Fruit fly (Drosophila melanogaster) whole organism, wandering third instar larva: ENCODE measurements around the gene obe.

Experiments used
- Abd-B ChIP-seq: fragments of >200 bp; optimal IDR thresholded peaks from 2 replicates; lab custom pipeline; 2017; ENCODE audit warnings: missing biosample characterization, missing genetic modification characterization
- CG32264 ChIP-seq: fragments of 200-800 bp; sonication (Bioruptor generic); optimal IDR thresholded peaks from 2 replicates; lab custom pipeline; 2016; ENCODE audit warnings: missing biosample characterization, missing genetic modification characterization
- CG9705 ChIP-seq: fragments of 200-800 bp; sonication (Bioruptor generic); optimal IDR thresholded peaks from 2 replicates; lab custom pipeline; 2018; ENCODE audit warnings: missing biosample characterization, mild to moderate bottlenecking, missing genetic modification characterization
- CrebA ChIP-seq: fragments of 200-800 bp; sonication (Bioruptor generic); optimal IDR thresholded peaks from 2 replicates; lab custom pipeline; 2016; ENCODE audit warnings: missing biosample characterization, mild to moderate bottlenecking, missing genetic modification characterization, borderline replicate concordance
- Dfd ChIP-seq: fragments of >200 bp; optimal IDR thresholded peaks from 2 replicates; lab custom pipeline; 2017; ENCODE audit warnings: missing biosample characterization, missing genetic modification characterization
- Dif ChIP-seq: fragments of 200-275, 200-300 bp; sonication (Bioruptor generic); optimal IDR thresholded peaks from 2 replicates; lab custom pipeline; 2018; ENCODE audit warnings: missing biosample characterization, missing genetic modification characterization; ENCODE audit not compliant: partially characterized antibody
- GATAd ChIP-seq: sonication (Bioruptor generic); optimal IDR thresholded peaks from 2 replicates; lab custom pipeline; 2016; ENCODE audit warnings: missing biosample characterization, missing genetic modification characterization
- Hr78 ChIP-seq: fragments of >200 bp; optimal IDR thresholded peaks from 2 replicates; lab custom pipeline; 2017; ENCODE audit warnings: missing biosample characterization, missing genetic modification characterization
- Hr83 ChIP-seq: fragments of 200-300 bp; sonication (Bioruptor generic); optimal IDR thresholded peaks from 2 replicates; lab custom pipeline; 2016; ENCODE audit warnings: missing biosample characterization, mild to moderate bottlenecking, missing genetic modification characterization, moderate library complexity; ENCODE audit not compliant: poor library complexity, severe bottlenecking
- Jra ChIP-seq: sonication (Bioruptor generic); optimal IDR thresholded peaks from 2 replicates; lab custom pipeline; 2016; ENCODE audit warnings: missing biosample characterization, missing genetic modification characterization
- Mio ChIP-seq: sonication (Bioruptor generic); optimal IDR thresholded peaks from 2 replicates; lab custom pipeline; 2016; ENCODE audit warnings: missing biosample characterization, missing genetic modification characterization
- Myc ChIP-seq: fragments of >200 bp; optimal IDR thresholded peaks from 2 replicates; lab custom pipeline; 2017
- N ChIP-seq: fragments of >200 bp; optimal IDR thresholded peaks from 2 replicates; lab custom pipeline; 2018; ENCODE audit warnings: missing biosample characterization, missing external identifiers, missing genetic modification characterization
- OdsH ChIP-seq: fragments of 200-800 bp; sonication (Bioruptor generic); optimal IDR thresholded peaks from 2 replicates; lab custom pipeline; 2016; ENCODE audit warnings: missing biosample characterization, mild to moderate bottlenecking, missing genetic modification characterization
- Rel ChIP-seq, 2 experiments: fragments of 200-800 bp; sonication (Bioruptor generic) in 1 of 2; optimal IDR thresholded peaks; 2 replicates in 1 of 2; 3 replicates in 1 of 2; lab custom pipeline; 2016 to 2019; ENCODE audit warnings: mild to moderate bottlenecking in 2 of 2, missing biosample characterization in 2 of 2, missing genetic modification characterization in 2 of 2, moderate library complexity in 1 of 2
- Sp1 ChIP-seq: fragments of 200-800 bp; sonication (Bioruptor generic); optimal IDR thresholded peaks from 3 replicates; lab custom pipeline; 2019; ENCODE audit warnings: missing biosample characterization, mild to moderate bottlenecking, missing genetic modification characterization, moderate library complexity
- Vsx2 ChIP-seq: fragments of 200-300, 225-300 bp; sonication (Bioruptor generic); optimal IDR thresholded peaks from 2 replicates; lab custom pipeline; 2018; ENCODE audit warnings: missing biosample characterization, missing genetic modification characterization; ENCODE audit not compliant: partially characterized antibody
- br ChIP-seq: fragments of 200-800 bp; sonication (Bioruptor generic); optimal IDR thresholded peaks from 2 replicates; lab custom pipeline; 2016; ENCODE audit warnings: missing biosample characterization, missing genetic modification characterization
- dl ChIP-seq, 2 experiments: fragments of 175-275, 200-275 bp in 1 of 2; fragments of 200-275 bp in 1 of 2; sonication (Bioruptor generic); optimal IDR thresholded peaks; lab custom pipeline; 2018; ENCODE audit warnings: mild to moderate bottlenecking in 2 of 2, missing biosample characterization in 2 of 2, missing genetic modification characterization in 2 of 2, moderate library complexity in 2 of 2; ENCODE audit not compliant: partially characterized antibody in 2 of 2, insufficient read depth in 1 of 2
- dsf ChIP-seq: sonication (Bioruptor generic); optimal IDR thresholded peaks from 2 replicates; lab custom pipeline; 2016; ENCODE audit warnings: missing biosample characterization, missing genetic modification characterization, borderline replicate concordance
- ey ChIP-seq: fragments of 200-800 bp; sonication (Bioruptor generic); optimal IDR thresholded peaks from 2 replicates; lab custom pipeline; 2016; ENCODE audit warnings: missing biosample characterization, missing genetic modification characterization
- foxo ChIP-seq, 2 experiments: fragments of 200-800 bp; sonication (Bioruptor generic); optimal IDR thresholded peaks; 2 replicates in 1 of 2; 3 replicates in 1 of 2; lab custom pipeline; 2016 to 2017; ENCODE audit warnings: missing biosample characterization in 2 of 2, missing genetic modification characterization in 2 of 2
- fru ChIP-seq: fragments of 200-800 bp; sonication (Bioruptor generic); optimal IDR thresholded peaks from 3 replicates; lab custom pipeline; 2016; ENCODE audit warnings: missing biosample characterization, mild to moderate bottlenecking, missing genetic modification characterization
- h ChIP-seq: fragments of 200-800 bp; sonication (Bioruptor generic); optimal IDR thresholded peaks from 3 replicates; lab custom pipeline; 2016; ENCODE audit warnings: missing biosample characterization, mild to moderate bottlenecking, missing genetic modification characterization
- jim ChIP-seq: fragments of 175-275, 200-325 bp; sonication (Bioruptor generic); optimal IDR thresholded peaks from 2 replicates; lab custom pipeline; 2016; ENCODE audit warnings: missing biosample characterization, mild to moderate bottlenecking, missing genetic modification characterization
- lola ChIP-seq: fragments of >200 bp; optimal IDR thresholded peaks from 2 replicates; lab custom pipeline; 2017; ENCODE audit warnings: missing biosample characterization, missing genetic modification characterization
- psq ChIP-seq: fragments of 200-800 bp; sonication (Bioruptor generic); optimal IDR thresholded peaks from 3 replicates; lab custom pipeline; 2017; ENCODE audit warnings: missing biosample characterization, mild to moderate bottlenecking, missing genetic modification characterization, moderate library complexity
- sage ChIP-seq: fragments of 200-800 bp; sonication (Bioruptor generic); optimal IDR thresholded peaks from 2 replicates; lab custom pipeline; 2016; ENCODE audit warnings: missing biosample characterization, mild to moderate bottlenecking, missing genetic modification characterization
- sv ChIP-seq: fragments of 200-800 bp; sonication (Bioruptor generic); optimal IDR thresholded peaks from 3 replicates; lab custom pipeline; 2016; ENCODE audit warnings: missing biosample characterization, missing genetic modification characterization
- usp ChIP-seq: fragments of >200 bp; optimal IDR thresholded peaks from 2 replicates; lab custom pipeline; 2017; ENCODE audit warnings: missing biosample characterization, missing genetic modification characterization

The obe gene

dm6 chr3R:15439669-15440068, 46.2 kb upstream of the obe start, which contains the start of gene Act88F:
Act88F (plus strand) TSS chr3R:15439969.
- no peak for TF ChIP-seq CG32264 (GFP tag; lab: Kevin White, UChicago)
- TF ChIP-seq lola (GFP tag; lab: Kevin White, UChicago) = no peak
- no peak for TF ChIP-seq ey (GFP tag; lab: Kevin White, UChicago)
- no peak for TF ChIP-seq Sp1 (GFP tag; lab: Kevin White, UChicago)
- TF ChIP-seq Vsx2 (GFP tag; lab: Kevin White, UChicago) = no peak
- no peak for TF ChIP-seq fru (GFP tag; lab: Kevin White, UChicago)
- TF ChIP-seq Dfd (GFP tag; lab: Kevin White, UChicago) = no peak
- no peak for TF ChIP-seq Myc (lab: Kevin White, UChicago)
- no peak for TF ChIP-seq psq (GFP tag; lab: Kevin White, UChicago)
- TF ChIP-seq usp (GFP tag; lab: Kevin White, UChicago) = no peak
- no peak for TF ChIP-seq Hr78 (GFP tag; lab: Kevin White, UChicago)

- TF ChIP-seq sage (GFP tag; lab: Kevin White, UChicago) (no peak), Rel (GFP tag; optimal IDR thresholded peaks at IDR 0.05; lab: Kevin White, UChicago) (no peak), Rel (tag; optimal IDR thresholded peaks at IDR 0.05; lab: Kevin White, UChicago) (peak; percentile 53)
These were observed 39.7 kb upstream of the obe start for dm6 chr3R:15446149-15446548.

dm6 chr3R:15447791-15448190, 38.1 kb upstream of the obe start:
- TF ChIP-seq CrebA (GFP tag; lab: Kevin White, UChicago) (no peak), Jra (GFP tag; lab: Kevin White, UChicago) (no peak), Mio (GFP tag; lab: Kevin White, UChicago) (no peak), Vsx2 (GFP tag; lab: Kevin White, UChicago) (no peak), h (GFP tag; lab: Kevin White, UChicago) (no peak), dl (GFP tag; optimal IDR thresholded peaks at IDR 0.05; lab: Kevin White, UChicago; ENCODE audit: insufficient read depth in 1 of 2, partially characterized antibody in 2 of 2) (no peak), OdsH (GFP tag; lab: Kevin White, UChicago) (no peak), Abd-B (no peak), GATAd (GFP tag; lab: Kevin White, UChicago) (no peak), Dfd (GFP tag; lab: Kevin White, UChicago) (no peak), Hr83 (GFP tag; lab: Kevin White, UChicago) (no peak), br (GFP tag; lab: Kevin White, UChicago) (no peak), sv (GFP tag; lab: Kevin White, UChicago) (no peak)

- TF ChIP-seq Vsx2 (GFP tag; lab: Kevin White, UChicago) = peak; percentile 65
- no peak for TF ChIP-seq sv (GFP tag; lab: Kevin White, UChicago)
- TF ChIP-seq Dif (GFP tag; lab: Kevin White, UChicago) = peak; percentile 8
- TF ChIP-seq, all 38 proteins: peak for 2
These were observed 37.2 kb upstream of the obe start for dm6 chr3R:15448657-15449056.

dm6 chr3R:15451344-15452107, 34.3 kb upstream of the obe start:
- TF ChIP-seq sv (GFP tag; lab: Kevin White, UChicago) (no peak), GATAd (GFP tag; lab: Kevin White, UChicago) (no peak), jim (GFP tag; lab: Kevin White, UChicago) (no peak), Hr78 (GFP tag; lab: Kevin White, UChicago) (no peak), Myc (lab: Kevin White, UChicago) (no peak), N (no peak), dsf (GFP tag; lab: Kevin White, UChicago) (no peak), CG9705 (GFP tag; lab: Kevin White, UChicago) (no peak), foxo (GFP tag; optimal IDR thresholded peaks at IDR 0.05; lab: Kevin White, UChicago) (no peak), Dif (GFP tag; lab: Kevin White, UChicago) (no peak), Rel (GFP tag; optimal IDR thresholded peaks at IDR 0.05; lab: Kevin White, UChicago) (no peak), Rel (tag; optimal IDR thresholded peaks at IDR 0.05; lab: Kevin White, UChicago) (no peak), br (GFP tag; lab: Kevin White, UChicago) (no peak), dl (GFP tag; optimal IDR thresholded peaks at IDR 0.05; lab: Kevin White, UChicago; ENCODE audit: insufficient read depth in 1 of 2, partially characterized antibody in 2 of 2) (no peak), Mio (GFP tag; lab: Kevin White, UChicago) (no peak)
